Fruit fly (Drosophila melanogaster) whole organism, embryonic: ENCODE data around the gene CG5050.

Source experiments
- CG5953 ChIP-seq: fragments of 200-800 bp; sonication (Bioruptor generic); IDR thresholded peaks from 2 replicates; pipeline ENCODE4 v1.3.6; 2022; ENCODE audit warnings: missing biosample characterization, missing genetic modification characterization
- Rx ChIP-seq: fragments of 200-800 bp; sonication (Bioruptor generic); IDR thresholded peaks from 2 replicates; pipeline ENCODE4 v1.3.6; 2022; ENCODE audit warnings: missing biosample characterization, missing genetic modification characterization
- pan ChIP-seq, 4 experiments: fragments of >200 bp in 3 of 4; fragments of 200-800 bp in 1 of 4; sonication (Bioruptor generic) in 1 of 4; optimal IDR thresholded peaks in 3 of 4; IDR thresholded peaks in 1 of 4; 2 replicates each; pipeline versions ENCODE4 v1.3.6 to Lab custom; 2017 to 2022; ENCODE audit warnings: missing biosample characterization in 2 of 4, missing genetic modification characterization in 2 of 4, mixed read lengths in 1 of 4
- rib ChIP-seq: fragments of 200-800 bp; sonication (Bioruptor generic); IDR thresholded peaks from 2 replicates; pipeline ENCODE4 v1.3.6; 2022; ENCODE audit warnings: missing biosample characterization, missing genetic modification characterization

dm6 chr2L:17420419-17420818 is 32.3 kb upstream of the CG5050 start:
- TF ChIP-seq rib (GFP tag; lab: Robert Waterston, UW) (no peak), CG5953 (GFP tag; lab: Robert Waterston, UW) (no peak), Rx (GFP tag; lab: Robert Waterston, UW) (no peak), pan (optimal IDR thresholded peaks at IDR 0.05; lab: Kevin White, UChicago) (no peak), pan (GFP tag; optimal IDR thresholded peaks at IDR 0.05 in 1 of 2, IDR thresholded peaks at IDR 0.05 in 1 of 2) (no peak)
